Worm (Caenorhabditis elegans) whole organism, late embryonic: ENCODE measurements around the gene R08C7.5.
A peak's percentile ranks its signal among the peaks of the same experiment; 100 is the strongest.

ENCODE experiments used
- C38D4.7 ChIP-seq: fragments of 200-800 bp; sonication (Bioruptor generic); optimal IDR thresholded peaks from 2 replicates; lab custom pipeline; 2018; ENCODE audit warnings: mild to moderate bottlenecking, missing genetic modification characterization, moderate library complexity, missing compliant biosample characterization
- K02D7.2 ChIP-seq: sonication (generic microtip); optimal IDR thresholded peaks from 2 replicates; lab custom pipeline; 2017; ENCODE audit warnings: mild to moderate bottlenecking, missing genetic modification characterization, missing compliant biosample characterization
- ceh-14 ChIP-seq: sonication (generic microtip); optimal IDR thresholded peaks from 2 replicates; lab custom pipeline; 2016; ENCODE audit warnings: missing genotype, missing genetic modification characterization, missing compliant biosample characterization
- ceh-19 ChIP-seq: fragments of 200-800 bp; sonication (Bioruptor generic); optimal IDR thresholded peaks from 2 replicates; lab custom pipeline; 2018; ENCODE audit warnings: mild to moderate bottlenecking, missing genetic modification characterization, missing compliant biosample characterization
- ceh-24 ChIP-seq: sonication (generic microtip); optimal IDR thresholded peaks from 2 replicates; lab custom pipeline; 2016; ENCODE audit warnings: mild to moderate bottlenecking, missing genetic modification characterization, missing compliant biosample characterization
- ceh-31 ChIP-seq: sonication (generic microtip); optimal IDR thresholded peaks from 2 replicates; lab custom pipeline; 2016; ENCODE audit warnings: missing genetic modification characterization, missing compliant biosample characterization
- ceh-34 ChIP-seq: sonication (generic microtip); optimal IDR thresholded peaks from 2 replicates; lab custom pipeline; 2016; ENCODE audit warnings: mild to moderate bottlenecking, missing genetic modification characterization, missing compliant biosample characterization
- ceh-48 ChIP-seq: sonication (generic microtip); optimal IDR thresholded peaks from 2 replicates; lab custom pipeline; 2016; ENCODE audit warnings: missing genetic modification characterization, inconsistent platforms, missing compliant biosample characterization
- dmd-4 ChIP-seq: sonication (generic microtip); optimal IDR thresholded peaks from 2 replicates; lab custom pipeline; 2016; ENCODE audit warnings: borderline replicate concordance, missing genetic modification characterization, missing compliant biosample characterization
- dve-1 ChIP-seq: sonication (generic microtip); optimal IDR thresholded peaks from 2 replicates; lab custom pipeline; 2017; ENCODE audit warnings: antibody characterized with exemption, mild to moderate bottlenecking, missing genetic modification characterization, missing compliant biosample characterization
- elt-2 ChIP-seq: sonication (generic microtip); optimal IDR thresholded peaks from 2 replicates; lab custom pipeline; 2016; ENCODE audit warnings: missing genetic modification reagents, missing genetic modification characterization, missing compliant biosample characterization
- ets-4 ChIP-seq: sonication (generic microtip); optimal IDR thresholded peaks from 2 replicates; lab custom pipeline; 2016; ENCODE audit warnings: missing genetic modification characterization, missing compliant biosample characterization
- fkh-10 ChIP-seq: fragments of 150-350 bp; optimal IDR thresholded peaks from 2 replicates; lab custom pipeline; 2014; ENCODE audit warnings: missing biosample characterization, missing genetic modification reagents, missing genetic modification characterization
- fkh-6 ChIP-seq: sonication (generic microtip); optimal IDR thresholded peaks from 2 replicates; lab custom pipeline; 2016; ENCODE audit warnings: missing genetic modification characterization, missing compliant biosample characterization
- gmeb-2 ChIP-seq: sonication (generic microtip); optimal IDR thresholded peaks from 2 replicates; lab custom pipeline; 2016; ENCODE audit warnings: missing genetic modification characterization, inconsistent platforms, missing compliant biosample characterization
- hlh-13 ChIP-seq: fragments of 200-800 bp; sonication (Bioruptor generic); optimal IDR thresholded peaks from 2 replicates; lab custom pipeline; 2018; ENCODE audit warnings: mild to moderate bottlenecking, missing genetic modification characterization, missing compliant biosample characterization
- hlh-15 ChIP-seq: sonication (generic microtip); optimal IDR thresholded peaks from 2 replicates; lab custom pipeline; 2016; ENCODE audit warnings: missing genetic modification characterization, missing compliant biosample characterization
- hlh-30 ChIP-seq: sonication (generic microtip); optimal IDR thresholded peaks from 2 replicates; lab custom pipeline; 2017; ENCODE audit warnings: antibody characterized with exemption, missing genetic modification characterization, missing compliant biosample characterization; ENCODE audit not compliant: insufficient read depth
- hlh-6 ChIP-seq: sonication (generic microtip); optimal IDR thresholded peaks from 2 replicates; lab custom pipeline; 2016; ENCODE audit warnings: missing genotype, missing genetic modification characterization, missing compliant biosample characterization
- nfya-1 ChIP-seq: sonication (generic microtip); optimal IDR thresholded peaks from 2 replicates; lab custom pipeline; 2017; ENCODE audit warnings: missing genetic modification characterization, mild to moderate bottlenecking, missing compliant biosample characterization, antibody characterized with exemption, moderate library complexity
- nhr-11 ChIP-seq: fragments of 150-350 bp; optimal IDR thresholded peaks from 2 replicates; lab custom pipeline; 2014; ENCODE audit warnings: missing biosample characterization, missing genetic modification characterization
- npax-4 ChIP-seq: sonication (generic microtip); optimal IDR thresholded peaks from 2 replicates; lab custom pipeline; 2016; ENCODE audit warnings: missing genetic modification characterization, missing compliant biosample characterization
- pag-3 ChIP-seq: sonication (generic microtip); optimal IDR thresholded peaks from 2 replicates; lab custom pipeline; 2016; ENCODE audit warnings: missing compliant biosample characterization, missing genetic modification characterization, borderline replicate concordance
- pha-2 ChIP-seq: sonication (generic microtip); optimal IDR thresholded peaks from 2 replicates; lab custom pipeline; 2017; ENCODE audit warnings: mild to moderate bottlenecking, missing genetic modification characterization, missing compliant biosample characterization
- pqm-1 ChIP-seq: sonication (generic microtip); optimal IDR thresholded peaks from 2 replicates; lab custom pipeline; 2016; ENCODE audit warnings: missing genetic modification characterization, missing compliant biosample characterization
- ref-2 ChIP-seq: sonication (generic microtip); optimal IDR thresholded peaks from 2 replicates; lab custom pipeline; 2016; ENCODE audit warnings: missing genetic modification characterization, missing compliant biosample characterization
- sox-2 ChIP-seq: fragments of 200-800 bp; sonication (Bioruptor generic); IDR thresholded peaks from 2 replicates; pipeline ENCODE4 v1.3.6; 2022; ENCODE audit warnings: missing genetic modification reagents, missing genetic modification characterization, missing compliant biosample characterization
- tbx-2 ChIP-seq: sonication (generic microtip); optimal IDR thresholded peaks from 2 replicates; lab custom pipeline; 2016; ENCODE audit warnings: missing genetic modification characterization, missing compliant biosample characterization
- unc-42 ChIP-seq: sonication (generic microtip); optimal IDR thresholded peaks from 2 replicates; lab custom pipeline; 2016; ENCODE audit warnings: missing genotype, missing genetic modification characterization, missing compliant biosample characterization
- ztf-16 ChIP-seq: sonication (generic microtip); optimal IDR thresholded peaks from 2 replicates; lab custom pipeline; 2017; ENCODE audit warnings: missing genetic modification characterization, missing compliant biosample characterization

R08C7.5 gene

DNA sequence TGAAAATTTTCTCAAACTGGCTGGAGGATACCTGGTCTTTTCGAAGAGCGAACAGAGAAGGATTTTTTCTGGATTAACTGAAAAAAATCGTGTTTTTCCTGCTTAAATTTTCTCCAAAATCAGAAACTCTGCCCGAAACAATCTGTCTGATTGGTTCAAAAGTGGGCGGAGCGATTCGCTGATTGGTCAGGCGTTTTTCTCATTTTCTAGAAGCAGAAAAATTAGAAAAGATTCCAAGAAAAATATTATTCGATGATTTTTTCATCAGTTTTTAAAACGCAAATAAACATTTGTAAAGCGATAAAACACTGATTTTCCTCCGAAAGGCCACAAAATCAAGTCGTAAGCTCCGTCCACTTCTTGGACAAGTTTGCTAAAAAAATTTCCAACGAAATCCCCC is 31.1 kb upstream of the R08C7.5 start:
- TF ChIP-seq nfya-1 (peak; percentile 41), tbx-2 (tag; lab: Kevin White, UChicago) (no peak), ztf-16 (tag; lab: Kevin White, UChicago) (no peak), pha-2 (tag; lab: Kevin White, UChicago) (no peak), ceh-48 (tag; lab: Kevin White, UChicago) (no peak), fkh-10 (no peak)

DNA sequence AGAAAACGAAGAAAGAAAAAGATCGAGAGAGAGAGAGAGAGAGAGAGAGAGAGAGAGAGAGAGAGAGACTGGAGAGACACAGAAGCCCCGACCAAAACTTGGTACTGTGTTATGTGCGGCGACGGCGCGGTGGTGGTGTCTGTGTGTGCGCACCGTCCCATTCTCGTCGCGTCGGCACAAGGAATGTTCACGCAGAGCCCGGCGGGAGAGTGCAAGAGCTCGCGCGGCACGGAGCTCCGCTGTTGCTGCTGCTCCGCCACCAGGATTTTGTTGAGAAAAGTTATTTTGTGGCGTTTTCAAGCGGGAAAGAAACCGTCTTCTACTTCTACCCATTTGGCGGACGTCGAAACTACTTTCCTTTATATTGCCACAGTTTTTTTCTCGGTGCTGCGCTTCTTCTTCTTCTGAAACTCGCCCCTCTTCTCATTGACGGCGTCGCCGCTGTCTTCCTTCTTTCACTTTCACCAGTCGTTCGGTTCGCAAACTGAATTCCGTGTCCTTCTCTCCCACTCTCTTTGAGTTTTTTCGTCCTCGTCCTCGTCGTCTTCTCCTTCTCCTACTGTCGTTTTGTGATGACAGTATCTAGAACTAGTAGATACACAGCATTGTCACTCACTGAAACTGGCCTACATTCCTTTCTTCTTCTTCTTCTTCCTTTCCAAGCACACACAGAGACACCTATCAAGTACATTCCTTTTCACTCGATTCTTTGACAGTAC is 30.5 kb upstream of the R08C7.5 start:
- no peak for TF ChIP-seq C38D4.7 (GFP tag; lab: Kevin White, UChicago)
- TF ChIP-seq ceh-24 (tag; lab: Kevin White, UChicago): no peak
- TF ChIP-seq elt-2 (tag; lab: Kevin White, UChicago): no peak
- TF ChIP-seq pha-2 (tag; lab: Kevin White, UChicago): no peak
- TF ChIP-seq fkh-6 (tag; lab: Kevin White, UChicago): no peak
- TF ChIP-seq ceh-19 (GFP tag; lab: Kevin White, UChicago): no peak
- TF ChIP-seq ceh-14 (tag; lab: Kevin White, UChicago): peak; percentile 11
- peak; percentile 11 for TF ChIP-seq ref-2 (tag; lab: Kevin White, UChicago)
- peak; percentile 33 for TF ChIP-seq ets-4 (tag; lab: Kevin White, UChicago)
- peak; percentile 34 for TF ChIP-seq gmeb-2 (tag; lab: Kevin White, UChicago)
- TF ChIP-seq hlh-15: no peak
- TF ChIP-seq pqm-1 (tag; lab: Kevin White, UChicago): no peak
- no peak for TF ChIP-seq nhr-11 (tag; lab: Kevin White, UChicago)
- no peak for TF ChIP-seq hlh-13 (GFP tag; lab: Kevin White, UChicago)
- TF ChIP-seq pag-3 (tag; lab: Kevin White, UChicago): no peak
- no peak for TF ChIP-seq npax-4 (tag; lab: Kevin White, UChicago)
- TF ChIP-seq ceh-34 (tag; lab: Kevin White, UChicago): peak; percentile 23

DNA sequence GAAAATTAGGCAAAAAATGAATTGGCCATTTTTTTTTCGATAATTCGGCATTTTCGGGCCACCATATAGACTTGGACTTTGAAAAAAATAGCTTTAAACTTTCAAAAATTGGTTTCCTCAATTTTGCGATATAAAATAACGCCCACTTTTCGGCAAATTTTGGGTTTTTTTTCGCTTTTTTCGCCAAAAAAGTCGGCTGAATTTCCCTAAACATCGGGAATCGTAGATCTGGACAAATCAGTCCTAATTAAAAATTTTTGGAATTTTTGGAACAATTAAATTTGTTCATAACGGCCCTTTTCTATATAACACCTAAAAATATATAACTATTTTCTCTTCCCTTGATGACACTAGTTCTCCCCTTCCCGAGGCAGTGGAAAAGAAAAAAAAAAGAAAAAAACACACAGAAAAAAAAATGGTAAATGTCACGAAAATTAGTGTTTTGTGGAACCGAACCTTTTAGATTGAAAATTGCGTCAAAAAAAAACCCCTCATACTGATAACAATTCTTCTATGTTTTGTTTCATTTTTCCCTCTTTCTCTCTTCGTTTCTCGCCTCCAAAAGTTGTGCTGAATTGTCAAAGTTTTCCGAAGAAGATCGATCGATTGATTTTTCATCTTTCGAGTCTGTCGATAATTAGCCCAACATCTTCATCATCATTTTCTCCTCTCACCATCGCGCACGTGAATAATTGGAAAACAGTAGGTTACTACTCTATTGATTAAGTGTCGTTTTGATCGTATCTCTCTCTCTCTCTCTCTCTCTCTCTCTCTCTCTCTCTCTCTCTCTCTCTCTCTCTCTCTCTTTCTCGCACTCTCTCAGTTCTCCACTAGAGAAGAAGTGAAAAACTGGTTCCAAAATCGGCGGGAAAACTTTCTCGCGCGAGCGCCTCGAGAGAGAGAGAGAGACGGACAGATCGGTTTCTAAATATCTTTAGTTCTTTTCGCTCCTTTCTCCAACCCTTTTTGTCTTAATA is 29.4 kb upstream of the R08C7.5 start, which contains the start of gene Y24D9A.6:
Gene Y24D9A.6, minus strand, starts transcription at position 51 of the 977 bp plus-strand sequence.
- TF ChIP-seq dve-1 (tag; lab: Kevin White, UChicago) (peak; percentile 46), dmd-4 (no peak)

DNA sequence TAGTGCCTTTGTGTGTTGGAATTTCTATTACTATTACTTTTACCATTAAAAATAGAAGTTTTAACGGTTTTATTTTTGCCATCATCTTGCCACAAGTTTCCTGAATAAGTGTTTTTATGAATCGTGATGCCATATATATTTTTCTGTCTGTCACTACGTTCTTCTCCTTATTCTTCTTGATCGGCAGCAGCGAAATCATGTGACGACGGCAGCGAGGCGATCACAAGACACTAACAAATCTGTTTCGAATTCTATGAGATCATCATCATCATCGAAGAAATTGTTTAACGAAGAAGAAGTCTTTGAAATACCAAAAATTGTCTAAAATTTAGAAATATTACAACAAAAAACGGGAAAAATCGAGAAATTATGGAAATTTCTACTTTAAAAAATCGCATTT is 27.6 kb upstream of the R08C7.5 start:
- TF ChIP-seq hlh-30 (tag; lab: Kevin White, UChicago) (peak; percentile 56), K02D7.2 (tag; lab: Kevin White, UChicago) (no peak)

DNA sequence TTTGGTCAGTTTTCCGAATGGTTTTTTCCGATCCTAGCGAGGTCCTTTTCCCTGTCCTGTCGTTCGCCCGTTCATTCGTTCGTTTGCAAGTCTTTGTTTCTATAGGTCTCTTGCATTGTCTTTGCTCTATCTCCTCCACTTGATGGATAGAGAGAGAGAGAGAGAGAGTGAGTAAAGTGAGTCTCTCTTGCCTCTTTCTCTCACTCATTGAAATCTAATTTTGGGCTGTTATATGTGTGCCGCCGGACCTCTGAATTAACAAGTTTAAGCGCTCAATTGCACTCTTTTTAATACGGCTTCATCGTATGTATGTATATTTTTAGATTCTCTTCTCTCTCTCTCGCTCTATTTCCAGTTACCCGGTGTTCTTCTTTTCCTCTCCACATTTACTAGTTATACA is 26.2 kb upstream of the R08C7.5 start:
- no peak for TF ChIP-seq sox-2
- peak; percentile 48 for TF ChIP-seq hlh-6
- TF ChIP-seq ceh-14 (tag; lab: Kevin White, UChicago): peak; percentile 19
- peak; percentile 62 for TF ChIP-seq ceh-31 (tag; lab: Kevin White, UChicago)
- peak; percentile 98 for TF ChIP-seq unc-42
- TF ChIP-seq, all 69 proteins: peak for 4
